Worm (Caenorhabditis elegans): ENCODE results near the gene clec-171.
A peak's percentile ranks its signal among the peaks of the same experiment; 100 is the strongest.

The clec-171 gene

DNA sequence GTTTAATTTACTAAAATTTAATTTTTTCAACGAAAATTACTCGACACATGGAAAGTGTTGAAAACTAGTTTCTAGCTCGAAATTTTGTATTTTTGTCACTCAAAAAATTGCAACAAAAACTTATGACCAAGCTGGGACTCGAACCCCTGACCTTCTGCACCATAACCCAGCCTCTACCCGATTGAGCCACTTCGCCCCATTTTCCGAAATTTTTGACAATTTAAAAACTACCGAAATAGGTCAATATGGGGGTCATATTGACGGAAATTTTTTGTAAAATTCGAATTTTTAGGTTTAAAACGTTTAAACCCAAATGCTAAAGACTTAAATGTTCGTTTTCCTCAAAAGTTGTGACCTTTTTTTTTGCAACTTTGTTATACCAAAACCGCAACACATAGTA is 41.7 kb downstream of the clec-171 start:
- peak; percentile 16 for TF ChIP-seq rpc-1 (optimal IDR thresholded peaks at IDR 0.05)
- TF ChIP-seq rpc-1 (tag; optimal IDR thresholded peaks at IDR 0.05) = peak; percentile 57
- TF ChIP-seq let-607 (tag; optimal IDR thresholded peaks at IDR 0.05) = no peak
- peak; percentile 45 for TF ChIP-seq B0261.1 (tag; optimal IDR thresholded peaks at IDR 0.05)
- peak; percentile 68 for TF ChIP-seq tbp1 (GFP tag; optimal IDR thresholded peaks at IDR 0.05)

ce11 chrIV:1381596-1382274 is 45.4 kb downstream of the clec-171 start:
- no peak for TF ChIP-seq atf-7 (tag; optimal IDR thresholded peaks at IDR 0.05)
- TF ChIP-seq attf-3 (GFP tag; conservative IDR thresholded peaks at IDR 0.05) = no peak
- no peak for TF ChIP-seq K12H6.12 (tag; optimal IDR thresholded peaks at IDR 0.05)
- TF ChIP-seq bed-2 (GFP tag; IDR thresholded peaks at IDR 0.05) = no peak
- no peak for TF ChIP-seq F52B5.7 (tag; optimal IDR thresholded peaks at IDR 0.05)
- peak; percentile 36 for TF ChIP-seq rpc-1 (optimal IDR thresholded peaks at IDR 0.05)
- peak; percentile 65 for TF ChIP-seq rpc-1 (tag; optimal IDR thresholded peaks at IDR 0.05)
- no peak for TF ChIP-seq tbx-9 (tag; optimal IDR thresholded peaks at IDR 0.05; ENCODE audit: borderline replicate concordance)
- TF ChIP-seq B0261.1 (tag; optimal IDR thresholded peaks at IDR 0.05) = peak; percentile 41
- TF ChIP-seq tbp1 (GFP tag; optimal IDR thresholded peaks at IDR 0.05) = peak; percentile 79
- no peak for TF ChIP-seq snpc-4 (GFP tag; optimal IDR thresholded peaks at IDR 0.05)
- TF ChIP-seq snpc-4 (tag; optimal IDR thresholded peaks at IDR 0.05) = no peak
- TF ChIP-seq aptf-2 (GFP tag; conservative IDR thresholded peaks at IDR 0.05) = no peak
- no peak for TF ChIP-seq cebp-2 (GFP tag; IDR thresholded peaks at IDR 0.05)
- no peak for TF ChIP-seq ceh-100 (GFP tag; IDR thresholded peaks at IDR 0.05)
- TF ChIP-seq somi-1 (GFP tag; optimal IDR thresholded peaks at IDR 0.05) = no peak

- TF ChIP-seq bed-2 (GFP tag; IDR thresholded peaks at IDR 0.05) = no peak
- peak; percentile 70 for TF ChIP-seq tbp1 (GFP tag; optimal IDR thresholded peaks at IDR 0.05)
- TF ChIP-seq B0261.1 (tag; optimal IDR thresholded peaks at IDR 0.05) = peak; percentile 16
- TF ChIP-seq rpc-1 (optimal IDR thresholded peaks at IDR 0.05) = peak; percentile 8
- TF ChIP-seq rpc-1 (tag; optimal IDR thresholded peaks at IDR 0.05) = peak; percentile 52
Observed at ce11 chrIV:1380350-1380749, 46.8 kb downstream of the clec-171 start.

- TF ChIP-seq ceh-27 (GFP tag; optimal IDR thresholded peaks at IDR 0.05) (no peak), bed-1 (GFP tag; IDR thresholded peaks at IDR 0.05) (no peak), atf-7 (tag; optimal IDR thresholded peaks at IDR 0.05) (no peak), nhr-80 (tag; optimal IDR thresholded peaks at IDR 0.05) (peak; percentile 94), mel-28 (tag; optimal IDR thresholded peaks at IDR 0.05; ENCODE audit: borderline replicate concordance) (no peak), hrde-1 (tag; optimal IDR thresholded peaks at IDR 0.05; ENCODE audit: borderline replicate concordance) (no peak), F49E8.2 (tag; optimal IDR thresholded peaks at IDR 0.05; ENCODE audit: insufficient read depth) (no peak), unc-130 (GFP tag; optimal IDR thresholded peaks at IDR 0.05) (no peak), dox-1 (GFP tag; IDR thresholded peaks at IDR 0.05) (peak; percentile 61; the same call in 1 of the 2 replicates), cebp-1 (GFP tag; IDR thresholded peaks at IDR 0.05) (no peak), cebp-1 (tag; optimal IDR thresholded peaks at IDR 0.05) (no peak), bed-2 (GFP tag; IDR thresholded peaks at IDR 0.05) (no peak), pbrm-1 (GFP tag; IDR thresholded peaks at IDR 0.05) (no peak), xnd-1 (tag; optimal IDR thresholded peaks at IDR 0.05) (no peak), ets-4 (GFP tag; optimal IDR thresholded peaks at IDR 0.05) (peak; percentile 50), egl-18 (GFP tag; IDR thresholded peaks at IDR 0.05) (no peak), nfya-2 (GFP tag; IDR thresholded peaks at IDR 0.05) (no peak), ztf-25 (GFP tag; IDR thresholded peaks at IDR 0.05) (no peak)
Observed at ce11 chrIV:1378954-1379353, 48.2 kb downstream of the clec-171 start.
